Worm (Caenorhabditis elegans) whole organism, L1 larva: Measurements from ENCODE around the gene srh-236.

ENCODE experiments used
- F16B12.6 ChIP-seq: fragments of 150-350 bp; optimal IDR thresholded peaks from 2 replicates; lab custom pipeline; 2014; ENCODE audit warnings: missing biosample characterization, missing genetic modification characterization
- aha-1 ChIP-seq: fragments of 150-350 bp; optimal IDR thresholded peaks from 2 replicates; lab custom pipeline; 2014; ENCODE audit warnings: missing biosample characterization, missing genetic modification characterization
- ama-1 ChIP-seq: fragments of 150-350 bp; optimal IDR thresholded peaks from 2 replicates; lab custom pipeline; 2014
- blmp-1 ChIP-seq: fragments of 150-350 bp; optimal IDR thresholded peaks from 2 replicates; lab custom pipeline; 2014; ENCODE audit warnings: missing biosample characterization, missing genetic modification characterization
- ceh-88 ChIP-seq: fragments of 200-800 bp; sonication (Bioruptor generic); IDR thresholded peaks from 2 replicates; pipeline ENCODE4 v1.3.6; 2022; ENCODE audit warnings: missing genetic modification characterization, missing compliant biosample characterization
- efl-1 ChIP-seq, 4 experiments: fragments of 150-350 bp; optimal IDR thresholded peaks in 3 of 4; peaks in 1 of 4; 1 replicate in 1 of 4; 2 replicates in 3 of 4; lab custom pipeline; 2014; ENCODE audit warnings: missing biosample characterization in 2 of 4, missing genetic modification characterization in 2 of 4, missing genetic modification reagents in 2 of 4
- egl-13 ChIP-seq: sonication (generic microtip); optimal IDR thresholded peaks from 2 replicates; lab custom pipeline; 2016; ENCODE audit warnings: missing genotype, missing genetic modification reagents, missing genetic modification characterization, missing compliant biosample characterization
- ets-5 ChIP-seq: fragments of 200-800 bp; sonication (Bioruptor generic); IDR thresholded peaks from 2 replicates; pipeline ENCODE4 v1.3.6; 2022; ENCODE audit warnings: missing genetic modification characterization, missing compliant biosample characterization
- fos-1 ChIP-seq: fragments of 150-350 bp; optimal IDR thresholded peaks from 2 replicates; lab custom pipeline; 2014; ENCODE audit warnings: missing biosample characterization, missing genetic modification characterization
- hlh-4 ChIP-seq: sonication (generic microtip); optimal IDR thresholded peaks from 2 replicates; lab custom pipeline; 2016; ENCODE audit warnings: mild to moderate bottlenecking, missing genetic modification characterization, missing compliant biosample characterization
- jun-1 ChIP-seq: fragments of 150-350 bp; optimal IDR thresholded peaks from 2 replicates; lab custom pipeline; 2014; ENCODE audit warnings: missing biosample characterization, missing genetic modification reagents, missing genetic modification characterization
- lin-14 ChIP-seq: fragments of 200-800 bp; sonication (Bioruptor generic); optimal IDR thresholded peaks from 2 replicates; lab custom pipeline; 2018; ENCODE audit warnings: mild to moderate bottlenecking, missing genetic modification characterization, moderate library complexity, missing compliant biosample characterization
- lin-35 ChIP-seq, 2 experiments: fragments of 150-350 bp; optimal IDR thresholded peaks; 2 replicates each; lab custom pipeline; 2014; ENCODE audit warnings: missing biosample characterization in 2 of 2, missing genetic modification characterization in 2 of 2, missing genetic modification reagents in 2 of 2
- lsy-2 ChIP-seq, 2 experiments: fragments of 150-350 bp; optimal IDR thresholded peaks; 2 replicates each; lab custom pipeline; 2014; ENCODE audit warnings: missing biosample characterization in 2 of 2, missing genetic modification characterization in 2 of 2
- mab-9 ChIP-seq: fragments of 200-800 bp; sonication (Bioruptor generic); IDR thresholded peaks from 2 replicates; pipeline ENCODE4 v1.3.6; 2022; ENCODE audit warnings: missing genetic modification reagents, missing genetic modification characterization, missing compliant biosample characterization
- mef-2 ChIP-seq: fragments of 150-350 bp; optimal IDR thresholded peaks from 2 replicates; lab custom pipeline; 2014; ENCODE audit warnings: missing biosample characterization, missing genetic modification characterization
- pax-3 ChIP-seq: fragments of 200-800 bp; sonication (Bioruptor generic); optimal IDR thresholded peaks from 2 replicates; lab custom pipeline; 2018; ENCODE audit warnings: mild to moderate bottlenecking, missing genetic modification characterization, moderate library complexity, missing compliant biosample characterization
- sup-37 ChIP-seq: fragments of 200-800 bp; sonication (Bioruptor generic); optimal IDR thresholded peaks from 2 replicates; lab custom pipeline; 2018; ENCODE audit warnings: mild to moderate bottlenecking, missing genetic modification characterization, missing compliant biosample characterization
- unc-30 ChIP-seq: sonication (generic microtip); optimal IDR thresholded peaks from 2 replicates; lab custom pipeline; 2017; ENCODE audit warnings: missing biosample characterization, missing genetic modification characterization
- unc-62 ChIP-seq: fragments of 150-350 bp; optimal IDR thresholded peaks from 2 replicates; lab custom pipeline; 2014; ENCODE audit warnings: missing biosample characterization, missing genetic modification reagents, missing genetic modification characterization
- unc-98 ChIP-seq: fragments of 200-800 bp; sonication (Bioruptor generic); IDR thresholded peaks from 2 replicates; pipeline ENCODE4 v1.3.6; 2022; ENCODE audit warnings: missing genetic modification characterization, missing compliant biosample characterization
- ztf-11 ChIP-seq, 2 experiments: sonication (generic microtip); optimal IDR thresholded peaks; 2 replicates each; lab custom pipeline; 2016 to 2017; ENCODE audit warnings: missing genetic modification characterization in 2 of 2, missing biosample characterization in 1 of 2, missing compliant biosample characterization in 1 of 2
- ztf-4 ChIP-seq: fragments of 150-350 bp; optimal IDR thresholded peaks from 2 replicates; lab custom pipeline; 2014; ENCODE audit warnings: missing biosample characterization, missing genetic modification characterization

Gene srh-236

ce11 chrV:17167457-17167856, 44.4 kb downstream of the srh-236 start, which contains the start of gene srz-66:
TSS of gene srz-66 (minus strand) at chrV:17167557.
- TF ChIP-seq sup-37: no peak
- TF ChIP-seq ztf-4 (tag; lab: Kevin White, UChicago): no peak
- TF ChIP-seq hlh-4: no peak
- TF ChIP-seq fos-1 (tag; lab: Kevin White, UChicago): no peak
- no peak for TF ChIP-seq F16B12.6 (tag; lab: Kevin White, UChicago)

ce11 chrV:17165409-17165808, 46.4 kb downstream of the srh-236 start, which contains the start of gene srh-102:
TSS of gene srh-102 (minus strand) at chrV:17165509.
- TF ChIP-seq lin-14 (GFP tag; lab: Kevin White, UChicago) (no peak), ztf-11 (tag; optimal IDR thresholded peaks at IDR 0.05; lab: Kevin White, UChicago) (no peak), ama-1 (lab: Kevin White, UChicago) (no peak), mab-9 (GFP tag; lab: Robert Waterston, UW) (no peak), unc-30 (no peak), unc-62 (no peak), mef-2 (tag; lab: Kevin White, UChicago) (no peak), efl-1 (optimal IDR thresholded peaks at IDR 0.05; lab: Kevin White, UChicago) (no peak), efl-1 (GFP tag; optimal IDR thresholded peaks at IDR 0.05 in 1 of 2; lab: Kevin White, UChicago) (no peak), ceh-88 (GFP tag; lab: Robert Waterston, UW) (no peak), F16B12.6 (tag; lab: Kevin White, UChicago) (no peak), jun-1 (tag; lab: Kevin White, UChicago) (no peak), unc-98 (GFP tag; lab: Robert Waterston, UW) (no peak), blmp-1 (no peak), pax-3 (tag; lab: Kevin White, UChicago) (no peak), lin-35 (GFP tag; optimal IDR thresholded peaks at IDR 0.05; lab: Kevin White, UChicago) (no peak), aha-1 (tag; lab: Kevin White, UChicago) (no peak), egl-13 (tag; lab: Kevin White, UChicago) (no peak), ets-5 (GFP tag; lab: Robert Waterston, UW) (no peak), lsy-2 (tag; optimal IDR thresholded peaks at IDR 0.05; lab: Kevin White, UChicago) (no peak)
- TF ChIP-seq, all 84 proteins: peak for 0
